Fruit fly (Drosophila melanogaster) S2 (cell line): Measurements from ENCODE around the gene CG1544.

Experiments used
- CG8478 ChIP-seq: fragments of >200 bp; optimal IDR thresholded peaks from 2 replicates; lab custom pipeline; 2018
- CTCF ChIP-seq, 2 experiments: fragments of >200 bp; optimal IDR thresholded peaks; 2 replicates each; lab custom pipeline; 2018

Gene CG1544

dm6 chr3R:31218997-31219992, 22.6 kb downstream of the CG1544 start, which contains the start of gene ATPsynC:
Gene ATPsynC (minus strand): TSS chr3R:31219630.
- TF ChIP-seq CG8478 (lab: Kevin White, UChicago): no peak
- TF ChIP-seq CTCF (optimal IDR thresholded peaks at IDR 0.05; lab: Kevin White, UChicago): peak; percentile 75 to 82

dm6 chr3R:31220456-31221336, 24.0 kb downstream of the CG1544 start, which contains the start of gene CG12054:
Gene CG12054 (plus strand): TSS chr3R:31220702.
- no peak for TF ChIP-seq CG8478 (lab: Kevin White, UChicago)
- peak; percentile 55 to 58 for TF ChIP-seq CTCF (optimal IDR thresholded peaks at IDR 0.05; lab: Kevin White, UChicago)

- no peak for TF ChIP-seq CG8478 (lab: Kevin White, UChicago)
- TF ChIP-seq CTCF (optimal IDR thresholded peaks at IDR 0.05; lab: Kevin White, UChicago): no peak
Measured at dm6 chr3R:31221337-31222047, 24.8 kb downstream of the CG1544 start.

dm6 chr3R:31222125-31222889, 25.6 kb downstream of the CG1544 start:
- no peak for TF ChIP-seq CG8478 (lab: Kevin White, UChicago)
- no peak for TF ChIP-seq CTCF (optimal IDR thresholded peaks at IDR 0.05; lab: Kevin White, UChicago)

- TF ChIP-seq CTCF (optimal IDR thresholded peaks at IDR 0.05; lab: Kevin White, UChicago) (no peak), CG8478 (lab: Kevin White, UChicago) (no peak)
Measured at dm6 chr3R:31222890-31223569, 26.3 kb downstream of the CG1544 start.

dm6 chr3R:31223971-31224860, 27.5 kb downstream of the CG1544 start:
- TF ChIP-seq CTCF (optimal IDR thresholded peaks at IDR 0.05; lab: Kevin White, UChicago) (no peak), CG8478 (lab: Kevin White, UChicago) (no peak)

dm6 chr3R:31225043-31225681, 28.4 kb downstream of the CG1544 start:
- TF ChIP-seq CTCF (optimal IDR thresholded peaks at IDR 0.05; lab: Kevin White, UChicago): no peak
- no peak for TF ChIP-seq CG8478 (lab: Kevin White, UChicago)

dm6 chr3R:31231134-31231533, 34.4 kb downstream of the CG1544 start:
- peak in 1 of 2 experiments; percentile 9 for TF ChIP-seq CTCF (optimal IDR thresholded peaks at IDR 0.05; lab: Kevin White, UChicago)
- no peak for TF ChIP-seq CG8478 (lab: Kevin White, UChicago)

- TF ChIP-seq CTCF (optimal IDR thresholded peaks at IDR 0.05; lab: Kevin White, UChicago): no peak
- no peak for TF ChIP-seq CG8478 (lab: Kevin White, UChicago)
Measured at dm6 chr3R:31232236-31232635, 35.5 kb downstream of the CG1544 start, which contains the start of gene CG15563. Gene CG15563 (minus strand): TSS chr3R:31232336.

dm6 chr3R:31235262-31235661, 38.5 kb downstream of the CG1544 start, which contains the start of gene CG15564:
Gene CG15564 (minus strand): TSS chr3R:31235362.
- no peak for TF ChIP-seq CG8478 (lab: Kevin White, UChicago)
- no peak for TF ChIP-seq CTCF (optimal IDR thresholded peaks at IDR 0.05; lab: Kevin White, UChicago)

dm6 chr3R:31240023-31240422, 43.3 kb downstream of the CG1544 start:
- TF ChIP-seq CTCF (optimal IDR thresholded peaks at IDR 0.05; lab: Kevin White, UChicago) (no peak), CG8478 (lab: Kevin White, UChicago) (no peak)
